Fruit fly (Drosophila melanogaster) whole organism, embryonic: ENCODE results near the gene CG2147.

Experiments
- Ada2b ChIP-seq: fragments of 200-800 bp; sonication (Bioruptor generic); IDR thresholded peaks from 2 replicates; pipeline ENCODE4 v1.3.6; 2022; ENCODE audit warnings: missing biosample characterization, missing genetic modification characterization
- C15 ChIP-seq: fragments of 200-800 bp; sonication (Bioruptor generic); IDR thresholded peaks from 3 replicates; pipeline ENCODE4 v1.3.6; 2022; ENCODE audit warnings: missing biosample characterization, missing genetic modification characterization
- CG10462 ChIP-seq: fragments of 200-800 bp; sonication (Bioruptor generic); optimal IDR thresholded peaks from 2 replicates; lab custom pipeline; 2016; ENCODE audit warnings: missing biosample characterization, missing genetic modification characterization
- CG12155 ChIP-seq: fragments of 200-800 bp; sonication (Bioruptor generic); optimal IDR thresholded peaks from 3 replicates; lab custom pipeline; 2016; ENCODE audit warnings: missing biosample characterization, missing genetic modification characterization
- CG12659 ChIP-seq: fragments of 200-800 bp; sonication (Bioruptor generic); optimal IDR thresholded peaks from 3 replicates; lab custom pipeline; 2017; ENCODE audit warnings: mild to moderate bottlenecking, missing biosample characterization, missing genetic modification reagents, missing genetic modification characterization
- CG13775 ChIP-seq: fragments of 200-800 bp; sonication (Bioruptor generic); optimal IDR thresholded peaks from 3 replicates; lab custom pipeline; 2017; ENCODE audit warnings: missing biosample characterization, mild to moderate bottlenecking, missing genetic modification characterization
- CG15269 ChIP-seq: fragments of 200-800 bp; sonication (Bioruptor generic); optimal IDR thresholded peaks from 2 replicates; lab custom pipeline; 2018; ENCODE audit warnings: missing biosample characterization, mild to moderate bottlenecking, missing genetic modification characterization, moderate library complexity
- CG15479 ChIP-seq: fragments of 200-800 bp; sonication (Bioruptor generic); optimal IDR thresholded peaks from 3 replicates; lab custom pipeline; 2019; ENCODE audit warnings: missing biosample characterization, mild to moderate bottlenecking, missing genetic modification characterization, moderate library complexity
- CG16813 ChIP-seq: fragments of 200-800 bp; sonication (Bioruptor generic); IDR thresholded peaks from 3 replicates; pipeline ENCODE4 v1.3.6; 2022; ENCODE audit warnings: missing biosample characterization, missing genetic modification characterization; ENCODE audit not compliant: partially characterized antibody
- CG17568 ChIP-seq: fragments of 200-800 bp; sonication (Bioruptor generic); optimal IDR thresholded peaks from 2 replicates; lab custom pipeline; 2018; ENCODE audit warnings: missing biosample characterization, mild to moderate bottlenecking, missing genetic modification characterization, moderate library complexity
- CG2116 ChIP-seq: fragments of 200-800 bp; sonication (Bioruptor generic); optimal IDR thresholded peaks from 3 replicates; lab custom pipeline; 2018; ENCODE audit warnings: missing biosample characterization, mild to moderate bottlenecking, missing genetic modification characterization
- CG31388 ChIP-seq: fragments of 200-800 bp; sonication (Bioruptor generic); optimal IDR thresholded peaks from 2 replicates; lab custom pipeline; 2016; ENCODE audit warnings: missing biosample characterization, missing genetic modification characterization
- CG33213 ChIP-seq: fragments of 200-800 bp; sonication (Bioruptor generic); optimal IDR thresholded peaks from 3 replicates; lab custom pipeline; 2016; ENCODE audit warnings: missing biosample characterization, missing genetic modification characterization
- CG4424 ChIP-seq: fragments of 200-800 bp; sonication (Bioruptor generic); optimal IDR thresholded peaks from 3 replicates; lab custom pipeline; 2016; ENCODE audit warnings: missing biosample characterization, missing genetic modification characterization
- CG4707 ChIP-seq: fragments of 200-800 bp; sonication (Bioruptor generic); optimal IDR thresholded peaks from 2 replicates; lab custom pipeline; 2018; ENCODE audit warnings: missing biosample characterization, mild to moderate bottlenecking, missing genetic modification characterization, moderate library complexity
- CG7357 ChIP-seq: fragments of 200-800 bp; sonication (Bioruptor generic); IDR thresholded peaks from 3 replicates; pipeline ENCODE4 v1.3.6; 2022; ENCODE audit warnings: missing biosample characterization, missing genetic modification characterization
- CG7372 ChIP-seq: fragments of 200-800 bp; sonication (Bioruptor generic); IDR thresholded peaks from 2 replicates; pipeline ENCODE4 v1.3.6; 2022; ENCODE audit warnings: missing biosample characterization, missing genetic modification characterization
- CG8281 ChIP-seq: fragments of 200-800 bp; sonication (Bioruptor generic); optimal IDR thresholded peaks from 2 replicates; lab custom pipeline; 2018; ENCODE audit warnings: missing biosample characterization, mild to moderate bottlenecking, missing genetic modification characterization, moderate library complexity
- CG9215 ChIP-seq: fragments of 200-800 bp; sonication (Bioruptor generic); IDR thresholded peaks from 2 replicates; pipeline ENCODE4 v1.3.6; 2022; ENCODE audit warnings: missing biosample characterization, missing genetic modification characterization
- Chrac-16 ChIP-seq: fragments of 200-800 bp; sonication (Bioruptor generic); optimal IDR thresholded peaks from 3 replicates; lab custom pipeline; 2016; ENCODE audit warnings: missing biosample characterization, missing genetic modification characterization
- D19A ChIP-seq: fragments of 200-800 bp; optimal IDR thresholded peaks from 3 replicates; lab custom pipeline; 2019; ENCODE audit warnings: missing biosample characterization, mild to moderate bottlenecking, missing genetic modification characterization, moderate library complexity
- E2f1 ChIP-seq: fragments of 200-800 bp; sonication (Bioruptor generic); IDR thresholded peaks from 2 replicates; pipeline ENCODE4 v1.3.6; 2022; ENCODE audit warnings: missing biosample characterization, missing genetic modification characterization
- H2.0 ChIP-seq: fragments of 200-800 bp; sonication (Bioruptor generic); IDR thresholded peaks from 2 replicates; pipeline ENCODE4 v1.3.6; 2022; ENCODE audit warnings: missing biosample characterization, missing genetic modification characterization
- Hr78 ChIP-seq, 2 experiments: fragments of 200-800 bp in 1 of 2; fragments of >200 bp in 1 of 2; sonication (Bioruptor generic) in 1 of 2; optimal IDR thresholded peaks; 2 replicates each; lab custom pipeline; 2017 to 2019; ENCODE audit warnings: missing biosample characterization in 2 of 2, missing genetic modification characterization in 2 of 2, mild to moderate bottlenecking in 1 of 2, moderate library complexity in 1 of 2
- MBD-R2 ChIP-seq: fragments of 200-800 bp; sonication (Bioruptor generic); IDR thresholded peaks from 2 replicates; pipeline ENCODE4 v1.3.6; 2022; ENCODE audit warnings: missing biosample characterization, missing genetic modification characterization
- Max ChIP-seq: fragments of 200-800 bp; sonication (Bioruptor generic); optimal IDR thresholded peaks from 2 replicates; lab custom pipeline; 2016; ENCODE audit warnings: missing biosample characterization, mild to moderate bottlenecking, missing genetic modification characterization
- Myb ChIP-seq: fragments of 200-800 bp; sonication (Bioruptor generic); optimal IDR thresholded peaks from 2 replicates; lab custom pipeline; 2016; ENCODE audit warnings: missing biosample characterization, missing genetic modification characterization
- Nf-YA ChIP-seq: fragments of 200-800 bp; sonication (Bioruptor generic); IDR thresholded peaks from 2 replicates; pipeline ENCODE4 v1.3.6; 2022; ENCODE audit warnings: missing biosample characterization, missing genetic modification characterization
- Optix ChIP-seq: fragments of 200-800 bp; sonication (Bioruptor generic); IDR thresholded peaks from 3 replicates; pipeline ENCODE4 v1.3.6; 2022; ENCODE audit warnings: missing biosample characterization, missing genetic modification characterization
- Poxn ChIP-seq: fragments of 200-800 bp; sonication (Bioruptor generic); IDR thresholded peaks from 2 replicates; pipeline ENCODE4 v1.3.6; 2022; ENCODE audit warnings: missing biosample characterization, missing genetic modification characterization
- ase ChIP-seq: fragments of 200-800 bp; sonication (Bioruptor generic); IDR thresholded peaks from 3 replicates; pipeline ENCODE4 v1.3.6; 2022; ENCODE audit warnings: missing biosample characterization, missing genetic modification characterization
- cato ChIP-seq: fragments of 200-800 bp; sonication (Bioruptor generic); optimal IDR thresholded peaks from 2 replicates; lab custom pipeline; 2016; ENCODE audit warnings: missing biosample characterization, missing genetic modification characterization, borderline replicate concordance
- dmrt11E ChIP-seq: fragments of 200-800 bp; sonication (Bioruptor generic); optimal IDR thresholded peaks from 3 replicates; lab custom pipeline; 2018; ENCODE audit warnings: missing biosample characterization, mild to moderate bottlenecking, missing genetic modification characterization, moderate library complexity
- esg ChIP-seq: fragments of 200-800 bp; sonication (Bioruptor generic); conservative IDR thresholded peaks from 2 replicates; pipeline ENCODE4 v1.3.6; 2022; ENCODE audit warnings: missing biosample characterization, missing genetic modification characterization
- eve ChIP-seq, 2 experiments: fragments of >200 bp; optimal IDR thresholded peaks; 2 replicates each; lab custom pipeline; 2017; ENCODE audit warnings: missing biosample characterization in 2 of 2, missing genetic modification characterization in 2 of 2
- grn ChIP-seq: fragments of 200-800 bp; sonication (Bioruptor generic); optimal IDR thresholded peaks from 3 replicates; lab custom pipeline; 2017; ENCODE audit warnings: missing biosample characterization, missing genetic modification characterization
- gro ChIP-seq: fragments of 200-800 bp; sonication (Bioruptor generic); optimal IDR thresholded peaks from 2 replicates; lab custom pipeline; 2016; ENCODE audit warnings: missing biosample characterization, missing genetic modification characterization
- h ChIP-seq: fragments of >200 bp; optimal IDR thresholded peaks from 2 replicates; lab custom pipeline; 2017
- kni ChIP-seq: fragments of 200-800 bp; sonication (Bioruptor generic); optimal IDR thresholded peaks from 3 replicates; lab custom pipeline; 2017; ENCODE audit warnings: mild to moderate bottlenecking, missing biosample characterization, missing genetic modification reagents, missing genetic modification characterization
- nau ChIP-seq: fragments of 200-800 bp; sonication (Bioruptor generic); optimal IDR thresholded peaks from 3 replicates; lab custom pipeline; 2017; ENCODE audit warnings: missing biosample characterization, mild to moderate bottlenecking, missing genetic modification characterization, missing genetic modification reagents
- nerfin-2 ChIP-seq: fragments of 200-800 bp; sonication (Bioruptor generic); IDR thresholded peaks from 2 replicates; pipeline ENCODE4 v1.3.6; 2022; ENCODE audit warnings: missing biosample characterization, missing genetic modification characterization; ENCODE audit not compliant: partially characterized antibody
- pan ChIP-seq, 4 experiments: fragments of >200 bp in 3 of 4; fragments of 200-800 bp in 1 of 4; sonication (Bioruptor generic) in 1 of 4; optimal IDR thresholded peaks in 3 of 4; IDR thresholded peaks in 1 of 4; 2 replicates each; pipeline versions ENCODE4 v1.3.6 to Lab custom; 2017 to 2022; ENCODE audit warnings: missing biosample characterization in 2 of 4, missing genetic modification characterization in 2 of 4, mixed read lengths in 1 of 4
- pum ChIP-seq: fragments of 200-800 bp; sonication (Bioruptor generic); optimal IDR thresholded peaks from 2 replicates; lab custom pipeline; 2016; ENCODE audit warnings: missing biosample characterization, missing genetic modification characterization
- scrt ChIP-seq: fragments of 200-800 bp; sonication (Bioruptor generic); optimal IDR thresholded peaks from 2 replicates; lab custom pipeline; 2018; ENCODE audit warnings: missing biosample characterization, mild to moderate bottlenecking, missing genetic modification characterization, moderate library complexity
- seq ChIP-seq: fragments of 200-800 bp; sonication (Bioruptor generic); IDR thresholded peaks from 2 replicates; pipeline ENCODE4 v1.3.6; 2022; ENCODE audit warnings: missing biosample characterization, missing genetic modification characterization
- sim ChIP-seq: fragments of 200-800 bp; sonication (Bioruptor generic); IDR thresholded peaks from 2 replicates; pipeline ENCODE4 v1.3.6; 2022; ENCODE audit warnings: missing biosample characterization, missing genetic modification characterization
- sqz ChIP-seq: fragments of 200-800 bp; sonication (Bioruptor generic); optimal IDR thresholded peaks from 3 replicates; lab custom pipeline; 2018; ENCODE audit warnings: missing biosample characterization, mild to moderate bottlenecking, missing genetic modification characterization
- twi ChIP-seq: fragments of 200-800 bp; optimal IDR thresholded peaks from 2 replicates; lab custom pipeline; 2019; ENCODE audit warnings: missing biosample characterization, mild to moderate bottlenecking, missing genetic modification characterization, moderate library complexity
- unc-4 ChIP-seq: fragments of 200-800 bp; sonication (Bioruptor generic); IDR thresholded peaks from 2 replicates; pipeline ENCODE4 v1.3.6; 2022; ENCODE audit warnings: missing biosample characterization, missing genetic modification characterization; ENCODE audit not compliant: partially characterized antibody

The CG2147 gene

dm6 chrX:8229918-8230699 is 10.4 kb upstream of the CG2147 start (continued):
- TF ChIP-seq Max (GFP tag; lab: Kevin White, UChicago) (peak; percentile 19), dmrt11E (tag; lab: Kevin White, UChicago) (peak; percentile 51), CG33213 (GFP tag; lab: Kevin White, UChicago) (peak; percentile 46), unc-4 (GFP tag; lab: Robert Waterston, UW) (no peak), seq (GFP tag; lab: Robert Waterston, UW) (no peak), E2f1 (no peak), twi (tag; lab: Kevin White, UChicago) (no peak), CG4707 (GFP tag; lab: Kevin White, UChicago) (peak; percentile 52), MBD-R2 (GFP tag; lab: Robert Waterston, UW) (no peak), ase (0 out of 3 replicates have a peak, but pooled peaks have one; percentile 22), CG31388 (no peak), Hr78 (GFP tag; optimal IDR thresholded peaks at IDR 0.05; lab: Kevin White, UChicago) (no peak), grn (peak; percentile 93), CG13775 (GFP tag; lab: Kevin White, UChicago) (no peak), CG9215 (GFP tag; lab: Robert Waterston, UW) (no peak), Ada2b (GFP tag; lab: Robert Waterston, UW) (no peak), cato (GFP tag; lab: Kevin White, UChicago) (no peak), esg (no peak), CG15269 (peak; percentile 0), gro (GFP tag; lab: Kevin White, UChicago) (no peak), C15 (no peak), Optix (no peak), h (lab: Kevin White, UChicago) (no peak), CG15479 (GFP tag; lab: Kevin White, UChicago) (peak; percentile 24), CG12659 (GFP tag; lab: Kevin White, UChicago) (peak; percentile 53), CG7357 (GFP tag; lab: Robert Waterston, UW) (no peak), CG12155 (peak; percentile 7), kni (GFP tag; lab: Kevin White, UChicago) (peak; percentile 23), Chrac-16 (GFP tag; lab: Kevin White, UChicago) (no peak), D19A (tag; lab: Kevin White, UChicago) (no peak), CG17568 (GFP tag; lab: Kevin White, UChicago) (peak; percentile 69), scrt (GFP tag; lab: Kevin White, UChicago) (peak; percentile 36), CG16813 (GFP tag; lab: Robert Waterston, UW) (no peak), pum (GFP tag; lab: Kevin White, UChicago) (peak; percentile 4), Nf-YA (GFP tag; lab: Robert Waterston, UW) (peak; percentile 38; the same call in 1 of the 2 replicates), CG2116 (GFP tag; lab: Kevin White, UChicago) (peak; percentile 32), Myb (no peak), sim (GFP tag; lab: Robert Waterston, UW) (peak; percentile 43; the same call in 1 of the 2 replicates), nerfin-2 (no peak), sqz (no peak), CG4424 (GFP tag; lab: Kevin White, UChicago) (peak; percentile 22), nau (GFP tag; lab: Kevin White, UChicago) (peak; percentile 71), pan (optimal IDR thresholded peaks at IDR 0.05; lab: Kevin White, UChicago) (no peak), pan (GFP tag; optimal IDR thresholded peaks at IDR 0.05 in 1 of 2, IDR thresholded peaks at IDR 0.05 in 1 of 2) (no peak), eve (GFP tag; optimal IDR thresholded peaks at IDR 0.05; lab: Kevin White, UChicago) (no peak), CG8281 (tag; lab: Kevin White, UChicago) (peak; percentile 18), CG7372 (GFP tag; lab: Robert Waterston, UW) (no peak), Poxn (GFP tag; lab: Robert Waterston, UW) (no peak), CG10462 (peak; percentile 31), H2.0 (GFP tag; lab: Robert Waterston, UW) (no peak)
